Fruit fly (Drosophila melanogaster) whole organism, embryonic: Measurements from ENCODE around the gene bb8.

Experiments used
- Asciz ChIP-seq: fragments of 200-800 bp; sonication (Bioruptor generic); optimal IDR thresholded peaks from 2 replicates; lab custom pipeline; 2017; ENCODE audit warnings: missing biosample characterization, mild to moderate bottlenecking, missing genetic modification characterization, missing genetic modification reagents
- Awh ChIP-seq: fragments of 200-800 bp; sonication (Bioruptor generic); IDR thresholded peaks from 2 replicates; pipeline ENCODE4, ENCODE4 v1.3.6; 2022; ENCODE audit warnings: missing biosample characterization, missing genetic modification characterization
- CG10147 ChIP-seq: fragments of 200-800 bp; sonication (Bioruptor generic); optimal IDR thresholded peaks from 2 replicates; lab custom pipeline; 2019; ENCODE audit warnings: missing biosample characterization, mild to moderate bottlenecking, missing genetic modification characterization, moderate library complexity
- CG1024 ChIP-seq: fragments of 200-800 bp; sonication (Bioruptor generic); IDR thresholded peaks from 2 replicates; pipeline ENCODE4 v1.3.6; 2022; ENCODE audit warnings: missing biosample characterization, missing genetic modification characterization
- CG10321 ChIP-seq: fragments of 200-800 bp; sonication (Bioruptor generic); IDR thresholded peaks from 2 replicates; pipeline ENCODE4 v1.3.6; 2022; ENCODE audit warnings: missing biosample characterization, missing genetic modification characterization
- CG12155 ChIP-seq: fragments of 200-800 bp; sonication (Bioruptor generic); optimal IDR thresholded peaks from 3 replicates; lab custom pipeline; 2016; ENCODE audit warnings: missing biosample characterization, missing genetic modification characterization
- CG13624 ChIP-seq: fragments of 200-800 bp; sonication (Bioruptor generic); optimal IDR thresholded peaks from 2 replicates; lab custom pipeline; 2016; ENCODE audit warnings: missing biosample characterization, missing genetic modification characterization
- CG14667 ChIP-seq: fragments of 200-800 bp; sonication (Bioruptor generic); IDR thresholded peaks from 2 replicates; pipeline ENCODE4 v1.3.6; 2022; ENCODE audit warnings: missing biosample characterization, missing genetic modification characterization
- CG1529 ChIP-seq: fragments of 200-800 bp; sonication (Bioruptor generic); optimal IDR thresholded peaks from 3 replicates; lab custom pipeline; 2018; ENCODE audit warnings: missing biosample characterization, missing genetic modification characterization
- CG15601 ChIP-seq: fragments of 200-800 bp; sonication (Bioruptor generic); optimal IDR thresholded peaks from 3 replicates; lab custom pipeline; 2019; ENCODE audit warnings: missing biosample characterization, mild to moderate bottlenecking, missing genetic modification characterization, moderate library complexity
- CG16813 ChIP-seq: fragments of 200-800 bp; sonication (Bioruptor generic); IDR thresholded peaks from 3 replicates; pipeline ENCODE4 v1.3.6; 2022; ENCODE audit warnings: missing biosample characterization, missing genetic modification characterization; ENCODE audit not compliant: partially characterized antibody
- CG17568 ChIP-seq: fragments of 200-800 bp; sonication (Bioruptor generic); optimal IDR thresholded peaks from 2 replicates; lab custom pipeline; 2018; ENCODE audit warnings: missing biosample characterization, mild to moderate bottlenecking, missing genetic modification characterization, moderate library complexity
- CG17829 ChIP-seq: fragments of 200-800 bp; optimal IDR thresholded peaks from 2 replicates; lab custom pipeline; 2019; ENCODE audit warnings: missing biosample characterization, mild to moderate bottlenecking, missing genetic modification characterization, moderate library complexity
- CG1792 ChIP-seq: fragments of 200-800 bp; sonication (Bioruptor generic); optimal IDR thresholded peaks from 2 replicates; lab custom pipeline; 2016; ENCODE audit warnings: missing biosample characterization, missing genetic modification characterization
- CG18476 ChIP-seq: fragments of 200-800 bp; sonication (Bioruptor generic); optimal IDR thresholded peaks from 2 replicates; lab custom pipeline; 2016; ENCODE audit warnings: missing biosample characterization, mild to moderate bottlenecking, missing genetic modification characterization
- CG2120 ChIP-seq: fragments of 200-800 bp; sonication (Bioruptor generic); optimal IDR thresholded peaks from 3 replicates; lab custom pipeline; 2016; ENCODE audit warnings: missing biosample characterization, missing genetic modification characterization
- CG2199 ChIP-seq: fragments of 200-800 bp; sonication (Bioruptor generic); IDR thresholded peaks from 3 replicates; pipeline ENCODE4 v1.3.6; 2022; ENCODE audit warnings: missing biosample characterization, missing genetic modification characterization
- CG2678 ChIP-seq: fragments of 200-800 bp; sonication (Bioruptor generic); optimal IDR thresholded peaks from 3 replicates; lab custom pipeline; 2019; ENCODE audit warnings: missing biosample characterization, mild to moderate bottlenecking, missing genetic modification characterization, moderate library complexity
- CG2889 ChIP-seq: fragments of 200-800 bp; sonication (Bioruptor generic); IDR thresholded peaks from 3 replicates; pipeline ENCODE4 v1.3.6; 2022; ENCODE audit warnings: missing biosample characterization, missing genetic modification characterization
- CG31441 ChIP-seq: fragments of 200-800 bp; sonication (Bioruptor generic); IDR thresholded peaks from 2 replicates; pipeline ENCODE4 v1.3.6; 2022; ENCODE audit warnings: missing biosample characterization, missing genetic modification characterization
- CG3163 ChIP-seq: fragments of 200-800 bp; sonication (Bioruptor generic); optimal IDR thresholded peaks from 3 replicates; lab custom pipeline; 2016; ENCODE audit warnings: missing biosample characterization, missing genetic modification characterization
- CG6791 ChIP-seq: fragments of 200-800 bp; sonication (Bioruptor generic); IDR thresholded peaks from 3 replicates; pipeline ENCODE4 v1.3.6; 2022; ENCODE audit warnings: missing biosample characterization, missing genetic modification characterization; ENCODE audit not compliant: partially characterized antibody
- CG6813 ChIP-seq: fragments of 200-800 bp; sonication (Bioruptor generic); optimal IDR thresholded peaks from 2 replicates; lab custom pipeline; 2017; ENCODE audit warnings: missing biosample characterization, missing genetic modification characterization, mild to moderate bottlenecking, moderate library complexity, missing genetic modification reagents
- CG7556 ChIP-seq: fragments of 200-800 bp; sonication (Bioruptor generic); optimal IDR thresholded peaks from 2 replicates; lab custom pipeline; 2017; ENCODE audit warnings: missing biosample characterization, mild to moderate bottlenecking, missing genetic modification characterization
- CG7839 ChIP-seq: fragments of 200-800 bp; sonication (Bioruptor generic); optimal IDR thresholded peaks from 3 replicates; lab custom pipeline; 2018; ENCODE audit warnings: missing biosample characterization, mild to moderate bottlenecking, missing genetic modification characterization, moderate library complexity
- CG7963 ChIP-seq: fragments of 200-800 bp; sonication (Bioruptor generic); IDR thresholded peaks from 3 replicates; pipeline ENCODE4 v1.3.6; 2022; ENCODE audit warnings: missing biosample characterization, missing genetic modification characterization; ENCODE audit not compliant: partially characterized antibody
- CG9609 ChIP-seq: fragments of 200-800 bp; sonication (Bioruptor generic); optimal IDR thresholded peaks from 3 replicates; lab custom pipeline; 2016; ENCODE audit warnings: missing biosample characterization, missing genetic modification characterization
- D19A ChIP-seq: fragments of 200-800 bp; optimal IDR thresholded peaks from 3 replicates; lab custom pipeline; 2019; ENCODE audit warnings: missing biosample characterization, mild to moderate bottlenecking, missing genetic modification characterization, moderate library complexity
- Dip3 ChIP-seq: fragments of 200-800 bp; sonication (Bioruptor generic); optimal IDR thresholded peaks from 3 replicates; lab custom pipeline; 2016; ENCODE audit warnings: missing biosample characterization, missing genetic modification characterization
- Dp ChIP-seq: fragments of 200-800 bp; sonication (Bioruptor generic); optimal IDR thresholded peaks from 2 replicates; lab custom pipeline; 2018; ENCODE audit warnings: missing biosample characterization, mild to moderate bottlenecking, missing genetic modification characterization, moderate library complexity
- E2f2 ChIP-seq: fragments of 200-800 bp; sonication (Bioruptor generic); IDR thresholded peaks from 2 replicates; pipeline ENCODE4 v1.3.6; 2022; ENCODE audit warnings: missing biosample characterization, missing genetic modification characterization
- Fer2 ChIP-seq: fragments of 200-800 bp; sonication (Bioruptor generic); optimal IDR thresholded peaks from 2 replicates; lab custom pipeline; 2018; ENCODE audit warnings: missing biosample characterization, mild to moderate bottlenecking, missing genetic modification characterization, moderate library complexity
- GATAe ChIP-seq: fragments of 200-800 bp; sonication (Bioruptor generic); conservative IDR thresholded peaks from 2 replicates; pipeline ENCODE4 v1.3.6; 2022; ENCODE audit warnings: missing biosample characterization, missing genetic modification characterization
- Lpt ChIP-seq: fragments of >200 bp; optimal IDR thresholded peaks from 2 replicates; lab custom pipeline; 2018; ENCODE audit warnings: missing biosample characterization, missing genetic modification characterization
- MBD-R2 ChIP-seq: fragments of 200-800 bp; sonication (Bioruptor generic); IDR thresholded peaks from 2 replicates; pipeline ENCODE4 v1.3.6; 2022; ENCODE audit warnings: missing biosample characterization, missing genetic modification characterization
- Optix ChIP-seq: fragments of 200-800 bp; sonication (Bioruptor generic); IDR thresholded peaks from 3 replicates; pipeline ENCODE4 v1.3.6; 2022; ENCODE audit warnings: missing biosample characterization, missing genetic modification characterization
- Spps ChIP-seq: fragments of 200-800 bp; sonication (Bioruptor generic); optimal IDR thresholded peaks from 2 replicates; lab custom pipeline; 2018; ENCODE audit warnings: missing biosample characterization, mild to moderate bottlenecking, missing genetic modification characterization
- Sry-δ ChIP-seq: fragments of 200-800 bp; sonication (Bioruptor generic); optimal IDR thresholded peaks from 2 replicates; lab custom pipeline; 2016; ENCODE audit warnings: missing biosample characterization, missing genetic modification characterization
- al ChIP-seq: fragments of 200-800 bp; sonication (Bioruptor generic); IDR thresholded peaks from 2 replicates; pipeline ENCODE4 v1.3.6; 2022; ENCODE audit warnings: missing biosample characterization, missing genetic modification characterization
- ato ChIP-seq: fragments of 200-800 bp; sonication (Bioruptor generic); IDR thresholded peaks from 2 replicates; pipeline ENCODE4 v1.3.6; 2022; ENCODE audit warnings: missing biosample characterization, missing genetic modification characterization; ENCODE audit not compliant: partially characterized antibody
- corto ChIP-seq: fragments of 200-800 bp; sonication (Bioruptor generic); optimal IDR thresholded peaks from 2 replicates; lab custom pipeline; 2016; ENCODE audit warnings: missing biosample characterization, mild to moderate bottlenecking, missing genetic modification characterization, moderate library complexity
- esg ChIP-seq: fragments of 200-800 bp; sonication (Bioruptor generic); conservative IDR thresholded peaks from 2 replicates; pipeline ENCODE4 v1.3.6; 2022; ENCODE audit warnings: missing biosample characterization, missing genetic modification characterization
- eve ChIP-seq, 2 experiments: fragments of >200 bp; optimal IDR thresholded peaks; 2 replicates each; lab custom pipeline; 2017; ENCODE audit warnings: missing biosample characterization in 2 of 2, missing genetic modification characterization in 2 of 2
- gsb-n ChIP-seq: fragments of 200-800 bp; sonication (Bioruptor generic); optimal IDR thresholded peaks from 3 replicates; lab custom pipeline; 2018; ENCODE audit warnings: missing biosample characterization, mild to moderate bottlenecking, missing genetic modification characterization
- mirr ChIP-seq: fragments of 200-800 bp; sonication (Bioruptor generic); optimal IDR thresholded peaks from 3 replicates; lab custom pipeline; 2018; ENCODE audit warnings: missing biosample characterization, mild to moderate bottlenecking, missing genetic modification characterization
- nerfin-1 ChIP-seq: fragments of 200-800 bp; sonication (Bioruptor generic); optimal IDR thresholded peaks from 3 replicates; lab custom pipeline; 2019; ENCODE audit warnings: missing biosample characterization, mild to moderate bottlenecking, missing genetic modification characterization, moderate library complexity
- nom ChIP-seq: fragments of 200-800 bp; sonication (Bioruptor generic); optimal IDR thresholded peaks from 2 replicates; lab custom pipeline; 2017; ENCODE audit warnings: missing biosample characterization, missing genetic modification characterization, mild to moderate bottlenecking, moderate library complexity, missing genetic modification reagents
- pzg ChIP-seq: fragments of 200-800 bp; sonication (Bioruptor generic); optimal IDR thresholded peaks from 3 replicates; lab custom pipeline; 2018; ENCODE audit warnings: missing biosample characterization, mild to moderate bottlenecking, missing genetic modification characterization, moderate library complexity
- usp ChIP-seq: fragments of >200 bp; optimal IDR thresholded peaks from 2 replicates; lab custom pipeline; 2017; ENCODE audit warnings: missing biosample characterization, missing genetic modification characterization
- z ChIP-seq: fragments of 200-800 bp; sonication (Bioruptor generic); IDR thresholded peaks from 3 replicates; pipeline ENCODE4 v1.3.6; 2022; ENCODE audit warnings: missing biosample characterization, missing genetic modification characterization

The bb8 gene

DNA sequence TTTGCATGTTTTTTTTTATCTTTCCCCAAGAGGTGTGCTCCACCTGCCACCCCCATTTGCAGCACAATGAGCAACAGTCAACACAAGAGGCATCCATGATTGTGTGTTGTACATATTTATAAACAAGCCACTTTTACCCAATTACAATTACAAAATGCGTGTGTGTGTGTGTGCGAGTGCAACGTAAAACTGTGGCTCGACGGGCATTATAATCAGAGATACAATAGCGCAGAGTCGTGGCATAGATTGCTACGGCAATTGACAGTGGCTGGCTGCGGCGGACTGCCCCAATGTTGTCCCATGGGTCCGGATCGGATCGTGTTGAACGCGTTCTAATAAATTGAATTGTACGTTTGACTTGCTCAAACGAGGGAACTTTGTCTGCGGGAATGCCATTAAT is 48.3 kb upstream of the bb8 start (continued):
- TF ChIP-seq nom (no peak), ato (no peak), CG2120 (GFP tag; lab: Kevin White, UChicago) (no peak), CG2199 (GFP tag; lab: Robert Waterston, UW) (peak; percentile 81; the same call in 1 of the 3 replicates), CG1792 (GFP tag; lab: Kevin White, UChicago) (no peak), CG10321 (GFP tag; lab: Robert Waterston, UW) (0 out of 2 replicates have a peak, but pooled peaks have one; percentile 14), Sry-δ (GFP tag; lab: Kevin White, UChicago) (no peak), CG31441 (GFP tag; lab: Robert Waterston, UW) (no peak), eve (GFP tag; optimal IDR thresholded peaks at IDR 0.05; lab: Kevin White, UChicago) (no peak), CG6791 (GFP tag; lab: Robert Waterston, UW) (no peak), CG15601 (no peak), CG1024 (0 out of 2 replicates have a peak, but pooled peaks have one; percentile 20), D19A (tag; lab: Kevin White, UChicago) (no peak), Asciz (GFP tag; lab: Kevin White, UChicago) (no peak), MBD-R2 (GFP tag; lab: Robert Waterston, UW) (no peak), CG16813 (GFP tag; lab: Robert Waterston, UW) (no peak), Lpt (GFP tag; lab: Kevin White, UChicago) (no peak), usp (no peak), CG12155 (no peak), z (GFP tag; lab: Robert Waterston, UW) (no peak), esg (GFP tag; lab: Robert Waterston, UW) (no peak), CG7839 (no peak)

DNA sequence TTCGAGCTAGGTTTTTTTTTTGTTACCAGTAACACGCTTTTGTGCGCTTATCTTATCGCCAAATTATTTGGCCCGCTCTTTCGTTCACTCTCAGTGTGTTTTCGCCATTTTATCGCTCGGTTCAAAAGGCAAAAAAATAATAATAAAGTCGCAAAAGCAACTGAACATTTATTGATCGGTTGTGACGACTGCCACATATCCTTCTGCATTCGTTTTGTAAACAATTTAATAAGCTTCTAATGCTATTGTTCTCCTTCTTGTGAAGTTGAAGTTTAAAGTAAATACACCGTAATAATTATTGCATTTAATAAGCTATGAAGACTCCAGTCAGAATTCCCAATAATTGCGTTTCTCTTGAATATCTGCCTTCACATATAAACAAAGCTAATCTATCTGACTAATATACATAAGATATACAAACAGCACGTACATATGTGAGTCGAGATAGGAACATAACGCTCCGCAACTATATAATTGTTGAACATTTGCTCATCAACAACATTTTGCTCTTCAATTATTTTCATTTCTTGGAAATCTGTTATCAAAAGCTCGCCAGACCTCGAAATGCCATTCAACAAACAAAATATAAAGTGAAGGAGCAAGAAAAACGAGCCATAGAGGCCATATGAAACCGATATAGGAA is 47.3 kb upstream of the bb8 start:
- TF ChIP-seq CG2678 (tag; lab: Kevin White, UChicago) (peak; percentile 57), Awh (GFP tag; lab: Robert Waterston, UW) (no peak), mirr (peak; percentile 53), gsb-n (tag; lab: Kevin White, UChicago) (no peak), CG7556 (GFP tag; lab: Kevin White, UChicago) (no peak), CG18476 (GFP tag; lab: Kevin White, UChicago) (no peak), nom (no peak), nerfin-1 (tag; lab: Kevin White, UChicago) (no peak), CG2889 (GFP tag; lab: Robert Waterston, UW) (no peak), GATAe (peak; percentile 16; the same call in 1 of the 2 replicates), corto (GFP tag; lab: Kevin White, UChicago) (peak; percentile 37), CG3163 (GFP tag; lab: Kevin White, UChicago) (no peak), Dip3 (GFP tag; lab: Kevin White, UChicago) (peak; percentile 49), CG6813 (GFP tag; lab: Kevin White, UChicago) (no peak), CG13624 (GFP tag; lab: Kevin White, UChicago) (peak; percentile 50), CG14667 (GFP tag; lab: Robert Waterston, UW) (no peak), al (GFP tag; lab: Robert Waterston, UW) (no peak), CG7963 (no peak), Fer2 (no peak), CG17829 (tag; lab: Kevin White, UChicago) (no peak), Spps (no peak), CG1529 (GFP tag; lab: Kevin White, UChicago) (no peak), Optix (GFP tag; lab: Robert Waterston, UW) (no peak), Dp (GFP tag; lab: Kevin White, UChicago) (no peak), pzg (no peak), CG10147 (GFP tag; lab: Kevin White, UChicago) (no peak), CG9609 (GFP tag; lab: Kevin White, UChicago) (no peak), CG17568 (GFP tag; lab: Kevin White, UChicago) (no peak), E2f2 (GFP tag; lab: Robert Waterston, UW) (no peak), CG7839 (peak; percentile 23)
